Worm (Caenorhabditis elegans): ENCODE results near the gene F42C5.3.

DNA sequence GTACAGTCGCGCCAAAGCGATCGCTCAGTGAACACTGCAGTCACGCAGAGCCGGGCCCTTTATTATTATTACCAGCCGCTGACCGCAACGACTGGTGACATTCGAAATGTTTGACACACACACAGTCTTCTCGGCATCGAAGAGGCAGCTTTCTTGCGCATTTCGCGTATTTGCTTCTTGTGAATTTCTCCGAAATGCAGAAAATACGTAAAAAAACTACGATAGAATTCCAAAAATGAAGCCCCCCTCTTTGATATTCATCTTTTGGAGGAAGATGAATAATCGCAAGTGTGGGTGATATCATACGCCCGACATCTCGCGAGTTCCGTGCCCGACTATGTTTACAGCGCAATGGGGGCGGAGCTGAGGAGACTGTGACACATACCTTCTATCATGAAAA lies 34.1 kb downstream of the F42C5.3 start:
- TF ChIP-seq elt-2 (tag; optimal IDR thresholded peaks at IDR 0.05) (no peak), ets-5 (GFP tag; IDR thresholded peaks at IDR 0.05) (no peak), lin-39 (tag; optimal IDR thresholded peaks at IDR 0.05) (no peak), mdl-1 (tag; optimal IDR thresholded peaks at IDR 0.05) (no peak), efl-3 (GFP tag; optimal IDR thresholded peaks at IDR 0.05) (no peak), ztf-11 (tag; optimal IDR thresholded peaks at IDR 0.05) (no peak)

Data from whole organism, L1 larva.